Fruit fly (Drosophila melanogaster): ENCODE results near the gene CG11714.

Gene CG11714

DNA sequence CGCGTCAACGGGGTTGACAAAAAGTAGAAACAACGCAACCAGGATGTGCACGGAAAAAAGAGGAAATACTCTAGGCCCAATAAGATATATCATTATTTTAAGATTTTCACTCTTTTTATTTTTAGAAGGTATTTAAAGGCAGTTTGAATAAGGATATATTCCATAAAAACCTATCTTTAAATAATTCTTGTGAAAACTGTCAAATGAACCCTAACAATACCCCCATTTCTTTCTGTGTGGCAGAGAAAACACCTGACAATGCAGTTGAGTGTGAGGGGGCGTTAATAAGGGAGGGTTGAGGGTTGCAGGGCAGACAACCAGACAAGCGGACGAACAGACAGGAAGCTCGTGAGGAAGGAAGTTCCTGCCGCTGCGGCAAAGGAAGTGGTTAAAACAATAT lies 29.4 kb upstream of the CG11714 start (continued):
- TF ChIP-seq Mes4 (GFP tag; optimal IDR thresholded peaks at IDR 0.05) (no peak), CG8281 (tag; optimal IDR thresholded peaks at IDR 0.05) (no peak), CG17385 (GFP tag; optimal IDR thresholded peaks at IDR 0.05) (peak; percentile 2), CG9932 (GFP tag; IDR thresholded peaks at IDR 0.05) (no peak), danr (GFP tag; IDR thresholded peaks at IDR 0.05) (no peak), fd102C (GFP tag; optimal IDR thresholded peaks at IDR 0.05) (no peak), CG6689 (GFP tag; IDR thresholded peaks at IDR 0.05) (peak; percentile 63), Dfd (GFP tag; optimal IDR thresholded peaks at IDR 0.05) (no peak), Bgb (GFP tag; IDR thresholded peaks at IDR 0.05; ENCODE audit: partially characterized antibody) (no peak), toy (GFP tag; IDR thresholded peaks at IDR 0.05) (no peak), Max (GFP tag; optimal IDR thresholded peaks at IDR 0.05) (no peak), hbn (GFP tag; IDR thresholded peaks at IDR 0.05; ENCODE audit: partially characterized antibody) (no peak), vvl (GFP tag; IDR thresholded peaks at IDR 0.05) (0 out of 2 replicates have a peak, but pooled peaks have one; percentile 47), CG12104 (GFP tag; optimal IDR thresholded peaks at IDR 0.05) (no peak), CG14860 (GFP tag; IDR thresholded peaks at IDR 0.05; ENCODE audit: partially characterized antibody) (no peak), D19A (tag; optimal IDR thresholded peaks at IDR 0.05) (peak; percentile 61), pum (GFP tag; optimal IDR thresholded peaks at IDR 0.05) (no peak), CG11695 (GFP tag; IDR thresholded peaks at IDR 0.05) (0 out of 3 replicates have a peak, but pooled peaks have one; percentile 35), CG31365 (tag; optimal IDR thresholded peaks at IDR 0.05) (no peak), zfh1 (GFP tag; IDR thresholded peaks at IDR 0.05) (peak; percentile 54; the same call in 1 of the 3 replicates), CG3995 (GFP tag; optimal IDR thresholded peaks at IDR 0.05) (no peak), fd64A (GFP tag; optimal IDR thresholded peaks at IDR 0.05) (no peak), CG13287 (GFP tag; IDR thresholded peaks at IDR 0.05; ENCODE audit: partially characterized antibody) (no peak), dm (GFP tag; optimal IDR thresholded peaks at IDR 0.05) (no peak), CG14710 (tag; optimal IDR thresholded peaks at IDR 0.05) (peak; percentile 59), CG12391 (tag; optimal IDR thresholded peaks at IDR 0.05) (peak; percentile 52), H15 (GFP tag; IDR thresholded peaks at IDR 0.05) (0 out of 3 replicates have a peak, but pooled peaks have one; percentile 45), CG12071 (GFP tag; optimal IDR thresholded peaks at IDR 0.05) (no peak), CG14667 (GFP tag; IDR thresholded peaks at IDR 0.05) (no peak), Doc2 (GFP tag; IDR thresholded peaks at IDR 0.05) (no peak), pb (GFP tag; optimal IDR thresholded peaks at IDR 0.05) (no peak), CG6683 (GFP tag; optimal IDR thresholded peaks at IDR 0.05) (no peak), CG1832 (GFP tag; optimal IDR thresholded peaks at IDR 0.05) (no peak), sima (GFP tag; optimal IDR thresholded peaks at IDR 0.05) (no peak), Kr (GFP tag; optimal IDR thresholded peaks at IDR 0.05) (no peak), H2.0 (GFP tag; IDR thresholded peaks at IDR 0.05) (0 out of 2 replicates have a peak, but pooled peaks have one; percentile 26), CG15269 (tag; optimal IDR thresholded peaks at IDR 0.05) (peak; percentile 30), CG17912 (GFP tag; optimal IDR thresholded peaks at IDR 0.05) (no peak), odd (GFP tag; optimal IDR thresholded peaks at IDR 0.05) (no peak), CG17359 (tag; optimal IDR thresholded peaks at IDR 0.05) (peak; percentile 50), CHES-1-like (GFP tag; optimal IDR thresholded peaks at IDR 0.05) (peak; percentile 4), CG33213 (GFP tag; optimal IDR thresholded peaks at IDR 0.05) (no peak), NC2β (GFP tag; optimal IDR thresholded peaks at IDR 0.05) (peak; percentile 29), sd (tag; optimal IDR thresholded peaks at IDR 0.05) (no peak), vfl (GFP tag; optimal IDR thresholded peaks at IDR 0.05) (no peak), pfk (GFP tag; optimal IDR thresholded peaks at IDR 0.05) (no peak), CG30020 (tag; optimal IDR thresholded peaks at IDR 0.05) (no peak), Blimp-1 (GFP tag; optimal IDR thresholded peaks at IDR 0.05) (peak; percentile 68), en (GFP tag; optimal IDR thresholded peaks at IDR 0.05) (no peak), ken (GFP tag; IDR thresholded peaks at IDR 0.05) (no peak), phol (tag; optimal IDR thresholded peaks at IDR 0.05) (peak; percentile 53)
